Fruit fly (Drosophila melanogaster) whole organism, embryonic: ENCODE results near the gene SCAR.

Experiments used
- Adf1 ChIP-seq: fragments of 200-800 bp; sonication (Bioruptor generic); IDR thresholded peaks from 2 replicates; pipeline ENCODE4 v1.3.6; 2022; ENCODE audit warnings: missing biosample characterization, missing genetic modification characterization
- CG11398 ChIP-seq: fragments of 200-800 bp; sonication (Bioruptor generic); optimal IDR thresholded peaks from 2 replicates; lab custom pipeline; 2016; ENCODE audit warnings: missing biosample characterization, missing genetic modification characterization
- CG12236 ChIP-seq: fragments of 200-800 bp; sonication (Bioruptor generic); optimal IDR thresholded peaks from 2 replicates; lab custom pipeline; 2016; ENCODE audit warnings: missing biosample characterization, missing genetic modification characterization
- CG1233 ChIP-seq: fragments of 200-800 bp; sonication (Bioruptor generic); optimal IDR thresholded peaks from 4 replicates; lab custom pipeline; 2018; ENCODE audit warnings: missing biosample characterization, mild to moderate bottlenecking, missing genetic modification characterization
- CG14050 ChIP-seq: fragments of 200-800 bp; sonication (Bioruptor generic); IDR thresholded peaks from 3 replicates; pipeline ENCODE4 v1.3.6; 2022; ENCODE audit warnings: missing biosample characterization, missing genetic modification characterization
- CG15011 ChIP-seq: fragments of 200-800 bp; sonication (Bioruptor generic); optimal IDR thresholded peaks from 3 replicates; lab custom pipeline; 2018; ENCODE audit warnings: missing biosample characterization, mild to moderate bottlenecking, missing genetic modification characterization
- CG15514 ChIP-seq: fragments of 200-800 bp; sonication (Bioruptor generic); optimal IDR thresholded peaks from 3 replicates; lab custom pipeline; 2017; ENCODE audit warnings: missing biosample characterization, missing genetic modification characterization, mild to moderate bottlenecking, moderate library complexity, missing genetic modification reagents
- CG15696 ChIP-seq: fragments of 200-800 bp; sonication (Bioruptor generic); optimal IDR thresholded peaks from 2 replicates; lab custom pipeline; 2019; ENCODE audit warnings: missing biosample characterization, mild to moderate bottlenecking, missing genetic modification characterization, moderate library complexity
- CG16779 ChIP-seq: fragments of 200-800 bp; sonication (Bioruptor generic); IDR thresholded peaks from 2 replicates; pipeline ENCODE4 v1.3.6; 2022; ENCODE audit warnings: missing biosample characterization, missing genetic modification characterization
- CG17568 ChIP-seq: fragments of 200-800 bp; sonication (Bioruptor generic); optimal IDR thresholded peaks from 2 replicates; lab custom pipeline; 2018; ENCODE audit warnings: missing biosample characterization, mild to moderate bottlenecking, missing genetic modification characterization, moderate library complexity
- CG18262 ChIP-seq: fragments of 200-800 bp; optimal IDR thresholded peaks from 3 replicates; lab custom pipeline; 2019; ENCODE audit warnings: missing biosample characterization, mild to moderate bottlenecking, missing genetic modification characterization, moderate library complexity
- CG1832 ChIP-seq: fragments of 200-800 bp; sonication (Bioruptor generic); optimal IDR thresholded peaks from 2 replicates; lab custom pipeline; 2017; ENCODE audit warnings: missing biosample characterization, mild to moderate bottlenecking, missing genetic modification characterization, inconsistent platforms
- CG31388 ChIP-seq: fragments of 200-800 bp; sonication (Bioruptor generic); optimal IDR thresholded peaks from 2 replicates; lab custom pipeline; 2016; ENCODE audit warnings: missing biosample characterization, missing genetic modification characterization
- CG33557 ChIP-seq: fragments of 200-800 bp; sonication (Bioruptor generic); optimal IDR thresholded peaks from 2 replicates; lab custom pipeline; 2019; ENCODE audit warnings: missing biosample characterization, mild to moderate bottlenecking, missing genetic modification characterization, moderate library complexity
- CG3407 ChIP-seq: fragments of 200-800 bp; sonication (Bioruptor generic); optimal IDR thresholded peaks from 2 replicates; lab custom pipeline; 2018; ENCODE audit warnings: missing biosample characterization, mild to moderate bottlenecking, missing genetic modification characterization
- CG3838 ChIP-seq: fragments of 200-800 bp; sonication (Bioruptor generic); optimal IDR thresholded peaks from 3 replicates; lab custom pipeline; 2016; ENCODE audit warnings: missing biosample characterization, missing genetic modification characterization
- CG42726 ChIP-seq: fragments of 200-800 bp; sonication (Bioruptor generic); IDR thresholded peaks from 2 replicates; pipeline ENCODE4 v1.3.6; 2022; ENCODE audit warnings: missing biosample characterization, missing genetic modification characterization; ENCODE audit not compliant: partially characterized antibody
- CG4404 ChIP-seq: fragments of 200-800 bp; sonication (Bioruptor generic); IDR thresholded peaks from 2 replicates; pipeline ENCODE4 v1.3.6; 2022; ENCODE audit warnings: missing biosample characterization, missing genetic modification characterization
- CG7556 ChIP-seq: fragments of 200-800 bp; sonication (Bioruptor generic); optimal IDR thresholded peaks from 2 replicates; lab custom pipeline; 2017; ENCODE audit warnings: missing biosample characterization, mild to moderate bottlenecking, missing genetic modification characterization
- CG8089 ChIP-seq: fragments of 200-800 bp; sonication (Bioruptor generic); optimal IDR thresholded peaks from 3 replicates; lab custom pipeline; 2016; ENCODE audit warnings: missing biosample characterization, missing genetic modification characterization
- CG8281 ChIP-seq: fragments of 200-800 bp; sonication (Bioruptor generic); optimal IDR thresholded peaks from 2 replicates; lab custom pipeline; 2018; ENCODE audit warnings: missing biosample characterization, mild to moderate bottlenecking, missing genetic modification characterization, moderate library complexity
- CG9215 ChIP-seq: fragments of 200-800 bp; sonication (Bioruptor generic); IDR thresholded peaks from 2 replicates; pipeline ENCODE4 v1.3.6; 2022; ENCODE audit warnings: missing biosample characterization, missing genetic modification characterization
- CG9437 ChIP-seq: fragments of 200-800 bp; sonication (Bioruptor generic); optimal IDR thresholded peaks from 2 replicates; lab custom pipeline; 2018; ENCODE audit warnings: missing biosample characterization, mild to moderate bottlenecking, missing genetic modification characterization
- Dip2 ChIP-seq: fragments of 200-800 bp; sonication (Bioruptor generic); IDR thresholded peaks from 2 replicates; pipeline ENCODE4 v1.3.6; 2022; ENCODE audit warnings: missing biosample characterization, missing genetic modification characterization
- E2f2 ChIP-seq: fragments of 200-800 bp; sonication (Bioruptor generic); IDR thresholded peaks from 2 replicates; pipeline ENCODE4 v1.3.6; 2022; ENCODE audit warnings: missing biosample characterization, missing genetic modification characterization
- Hr78 ChIP-seq, 2 experiments: fragments of 200-800 bp in 1 of 2; fragments of >200 bp in 1 of 2; sonication (Bioruptor generic) in 1 of 2; optimal IDR thresholded peaks; 2 replicates each; lab custom pipeline; 2017 to 2019; ENCODE audit warnings: missing biosample characterization in 2 of 2, missing genetic modification characterization in 2 of 2, mild to moderate bottlenecking in 1 of 2, moderate library complexity in 1 of 2
- Kr ChIP-seq: fragments of 200-800 bp; sonication (Bioruptor generic); optimal IDR thresholded peaks from 2 replicates; lab custom pipeline; 2017; ENCODE audit warnings: missing biosample characterization, mild to moderate bottlenecking, missing genetic modification characterization
- Mad ChIP-seq: fragments of 200-800 bp; sonication (Bioruptor generic); optimal IDR thresholded peaks from 2 replicates; lab custom pipeline; 2016; ENCODE audit warnings: missing biosample characterization, missing genetic modification characterization
- Ptx1 ChIP-seq: fragments of 200-800 bp; sonication (Bioruptor generic); IDR thresholded peaks from 2 replicates; pipeline ENCODE4 v1.3.6; 2022; ENCODE audit warnings: missing biosample characterization, missing genetic modification characterization
- bcd ChIP-seq: fragments of 200-800 bp; sonication (Bioruptor generic); optimal IDR thresholded peaks from 2 replicates; lab custom pipeline; 2017; ENCODE audit warnings: missing biosample characterization, mild to moderate bottlenecking, missing genetic modification characterization
- br ChIP-seq: fragments of >200 bp; optimal IDR thresholded peaks from 2 replicates; lab custom pipeline; 2017
- chn ChIP-seq: fragments of 200-800 bp; sonication (Bioruptor generic); optimal IDR thresholded peaks from 2 replicates; lab custom pipeline; 2016; ENCODE audit warnings: missing biosample characterization, missing genetic modification characterization
- crol ChIP-seq: fragments of 200-800 bp; sonication (Bioruptor generic); IDR thresholded peaks from 2 replicates; pipeline ENCODE4 v1.3.6; 2022; ENCODE audit warnings: missing biosample characterization, missing genetic modification characterization
- dimm ChIP-seq: fragments of 200-800 bp; sonication (Bioruptor generic); IDR thresholded peaks from 2 replicates; pipeline ENCODE4 v1.3.6; 2022; ENCODE audit warnings: missing biosample characterization, missing genetic modification characterization
- dpn ChIP-seq, 2 experiments: fragments of 200-800 bp; sonication (Bioruptor generic); optimal IDR thresholded peaks; 3 replicates each; lab custom pipeline; 2016; ENCODE audit warnings: missing biosample characterization in 2 of 2, missing genetic modification characterization in 2 of 2
- fd102C ChIP-seq: fragments of 200-800 bp; sonication (Bioruptor generic); optimal IDR thresholded peaks from 2 replicates; lab custom pipeline; 2018; ENCODE audit warnings: missing biosample characterization, mild to moderate bottlenecking, missing genetic modification characterization, moderate library complexity
- ftz-f1 ChIP-seq: fragments of 200-800 bp; sonication (Bioruptor generic); optimal IDR thresholded peaks from 2 replicates; lab custom pipeline; 2016; ENCODE audit warnings: missing biosample characterization, missing genetic modification characterization
- fu2 ChIP-seq: fragments of 200-800 bp; sonication (Bioruptor generic); optimal IDR thresholded peaks from 2 replicates; lab custom pipeline; 2016; ENCODE audit warnings: missing biosample characterization, missing genetic modification characterization
- gcm ChIP-seq: fragments of 200-800 bp; sonication (Bioruptor generic); optimal IDR thresholded peaks from 2 replicates; lab custom pipeline; 2019; ENCODE audit warnings: missing biosample characterization, mild to moderate bottlenecking, missing genetic modification characterization, moderate library complexity
- gsb-n ChIP-seq: fragments of 200-800 bp; sonication (Bioruptor generic); optimal IDR thresholded peaks from 3 replicates; lab custom pipeline; 2018; ENCODE audit warnings: missing biosample characterization, mild to moderate bottlenecking, missing genetic modification characterization
- lmd ChIP-seq: fragments of 200-800 bp; sonication (Bioruptor generic); IDR thresholded peaks from 2 replicates; pipeline ENCODE4 v1.3.6; 2022; ENCODE audit warnings: missing biosample characterization, missing genetic modification characterization
- pita ChIP-seq: fragments of 200-800 bp; sonication (Bioruptor generic); optimal IDR thresholded peaks from 2 replicates; lab custom pipeline; 2017; ENCODE audit warnings: missing biosample characterization, mild to moderate bottlenecking, missing genetic modification characterization
- slou ChIP-seq: fragments of 200-800 bp; sonication (Bioruptor generic); optimal IDR thresholded peaks from 3 replicates; lab custom pipeline; 2016; ENCODE audit warnings: missing biosample characterization, missing genetic modification characterization
- trem ChIP-seq: fragments of 200-800 bp; optimal IDR thresholded peaks from 3 replicates; lab custom pipeline; 2019; ENCODE audit warnings: missing biosample characterization, mild to moderate bottlenecking, missing genetic modification characterization, moderate library complexity
- trh ChIP-seq: fragments of 200-800 bp; sonication (Bioruptor generic); optimal IDR thresholded peaks from 2 replicates; lab custom pipeline; 2016; ENCODE audit warnings: missing biosample characterization, missing genetic modification characterization
- tx ChIP-seq: fragments of 200-800 bp; sonication (Bioruptor generic); optimal IDR thresholded peaks from 2 replicates; lab custom pipeline; 2016; ENCODE audit warnings: missing biosample characterization, missing genetic modification characterization
- vfl ChIP-seq: fragments of 200-800 bp; sonication (Bioruptor generic); optimal IDR thresholded peaks from 2 replicates; lab custom pipeline; 2016; ENCODE audit warnings: missing biosample characterization, missing genetic modification characterization

Gene SCAR

dm6 chr2L:10987370-10987853 lies 10.8 kb downstream of the SCAR start, which contains the start of the genes piwi and CG12253 (continued):
- TF ChIP-seq dpn (GFP tag; optimal IDR thresholded peaks at IDR 0.05; lab: Kevin White, UChicago) (peak; percentile 31 to 77), CG3838 (GFP tag; lab: Kevin White, UChicago) (peak; percentile 35), fu2 (peak; percentile 35), CG33557 (GFP tag; lab: Kevin White, UChicago) (no peak), CG17568 (peak; percentile 66), CG7556 (no peak), CG15514 (GFP tag; lab: Kevin White, UChicago) (peak; percentile 32), trem (tag; lab: Kevin White, UChicago) (peak; percentile 44), Hr78 (GFP tag; optimal IDR thresholded peaks at IDR 0.05; lab: Kevin White, UChicago) (no peak), gsb-n (tag; lab: Kevin White, UChicago) (no peak), CG12236 (GFP tag; lab: Kevin White, UChicago) (no peak), Dip2 (GFP tag; lab: Robert Waterston, UW) (no peak), CG18262 (tag; lab: Kevin White, UChicago) (peak; percentile 57), fd102C (GFP tag; lab: Kevin White, UChicago) (no peak), br (lab: Kevin White, UChicago) (no peak), pita (GFP tag; lab: Kevin White, UChicago) (no peak), CG8089 (GFP tag; lab: Kevin White, UChicago) (no peak), CG15011 (GFP tag; lab: Kevin White, UChicago) (no peak), CG31388 (GFP tag; lab: Kevin White, UChicago) (no peak), Mad (GFP tag; lab: Kevin White, UChicago) (no peak), CG4404 (no peak), dimm (GFP tag; lab: Robert Waterston, UW) (no peak), Adf1 (GFP tag; lab: Robert Waterston, UW) (peak; percentile 63), vfl (GFP tag; lab: Kevin White, UChicago) (no peak), slou (GFP tag; lab: Kevin White, UChicago) (peak; percentile 52), ftz-f1 (GFP tag; lab: Kevin White, UChicago) (no peak), lmd (GFP tag; lab: Robert Waterston, UW) (peak; percentile 89), trh (GFP tag; lab: Kevin White, UChicago) (peak; percentile 63), CG16779 (GFP tag; lab: Robert Waterston, UW) (no peak), crol (GFP tag; lab: Robert Waterston, UW) (no peak), Ptx1 (GFP tag; lab: Robert Waterston, UW) (peak; percentile 92), CG9437 (GFP tag; lab: Kevin White, UChicago) (peak; percentile 72), CG42726 (GFP tag; lab: Robert Waterston, UW) (no peak), Kr (GFP tag; lab: Kevin White, UChicago) (no peak), CG14050 (GFP tag; lab: Robert Waterston, UW) (no peak; the same call in 1 of the 3 replicates), CG3407 (no peak), CG11398 (no peak), CG1832 (no peak), E2f2 (peak; percentile 64), tx (GFP tag; lab: Kevin White, UChicago) (no peak), CG15696 (tag; lab: Kevin White, UChicago) (peak; percentile 37), gcm (GFP tag; lab: Kevin White, UChicago) (no peak), CG8281 (no peak), chn (GFP tag; lab: Kevin White, UChicago) (peak; percentile 22), CG9215 (GFP tag; lab: Robert Waterston, UW) (no peak), CG1233 (GFP tag; lab: Kevin White, UChicago) (peak; percentile 41), bcd (GFP tag; lab: Kevin White, UChicago) (no peak)
